Worm (Caenorhabditis elegans) whole organism, L2 larva: ENCODE data around the gene F08D12.7.
A peak's percentile ranks its signal among the peaks of the same experiment; 100 is the strongest.

Source experiments
- Y55F3AM.14 ChIP-seq: fragments of 200-800 bp; sonication (Bioruptor generic); optimal IDR thresholded peaks from 2 replicates; lab custom pipeline; 2018; ENCODE audit warnings: mild to moderate bottlenecking, missing genetic modification characterization, missing compliant biosample characterization
- ZK546.5 ChIP-seq: sonication (generic microtip); optimal IDR thresholded peaks from 2 replicates; lab custom pipeline; 2017; ENCODE audit warnings: missing biosample characterization, missing genetic modification characterization
- aly-2 ChIP-seq: fragments of 150-350 bp; optimal IDR thresholded peaks from 2 replicates; lab custom pipeline; 2014; ENCODE audit warnings: missing biosample characterization, missing genetic modification characterization
- ama-1 ChIP-seq: fragments of 150-350 bp; optimal IDR thresholded peaks from 2 replicates; lab custom pipeline; 2018; ENCODE audit warnings: inconsistent platforms
- blmp-1 ChIP-seq: sonication (generic microtip); optimal IDR thresholded peaks from 2 replicates; lab custom pipeline; 2017; ENCODE audit warnings: missing genetic modification characterization, mild to moderate bottlenecking, missing compliant biosample characterization, antibody characterized with exemption, moderate library complexity; ENCODE audit not compliant: insufficient read depth
- ceh-16 ChIP-seq: fragments of 150-350 bp; optimal IDR thresholded peaks from 2 replicates; lab custom pipeline; 2014; ENCODE audit warnings: missing biosample characterization, missing genetic modification characterization
- ceh-82 ChIP-seq: fragments of 150-350 bp; optimal IDR thresholded peaks from 2 replicates; lab custom pipeline; 2014; ENCODE audit warnings: missing biosample characterization, missing genetic modification characterization
- crh-2 ChIP-seq: sonication (generic microtip); optimal IDR thresholded peaks from 2 replicates; lab custom pipeline; 2017; ENCODE audit warnings: missing biosample characterization, missing genetic modification characterization
- dmd-4 ChIP-seq: sonication (generic microtip); optimal IDR thresholded peaks from 2 replicates; lab custom pipeline; 2017; ENCODE audit warnings: missing biosample characterization, missing genetic modification characterization
- egl-27 ChIP-seq: sonication (generic microtip); optimal IDR thresholded peaks from 3 replicates; lab custom pipeline; 2017; ENCODE audit warnings: missing biosample characterization, missing genetic modification reagents, missing genetic modification characterization
- fos-1 ChIP-seq: fragments of 150-350 bp; optimal IDR thresholded peaks from 2 replicates; lab custom pipeline; 2014; ENCODE audit warnings: missing biosample characterization, missing genetic modification characterization
- gmeb-1 ChIP-seq: fragments of 150-350 bp; optimal IDR thresholded peaks from 2 replicates; lab custom pipeline; 2014; ENCODE audit warnings: missing biosample characterization, missing genetic modification characterization
- lin-13 ChIP-seq: fragments of 150-350 bp; optimal IDR thresholded peaks from 2 replicates; lab custom pipeline; 2014; ENCODE audit warnings: missing biosample characterization, missing genetic modification reagents, missing genetic modification characterization
- lin-39 ChIP-seq: fragments of 150-350 bp; optimal IDR thresholded peaks from 2 replicates; lab custom pipeline; 2014; ENCODE audit warnings: missing biosample characterization, missing genetic modification reagents, missing genetic modification characterization
- lsy-2 ChIP-seq, 2 experiments: fragments of 150-350 bp in 1 of 2; sonication (generic microtip) in 1 of 2; optimal IDR thresholded peaks; 2 replicates each; lab custom pipeline; 2014 to 2017; ENCODE audit warnings: missing biosample characterization in 2 of 2, missing genetic modification characterization in 2 of 2
- mab-5 ChIP-seq: fragments of 150-350 bp; optimal IDR thresholded peaks from 2 replicates; lab custom pipeline; 2014; ENCODE audit warnings: missing biosample characterization, missing genetic modification characterization
- mbf-1 ChIP-seq: sonication (generic microtip); optimal IDR thresholded peaks from 2 replicates; lab custom pipeline; 2017; ENCODE audit warnings: missing biosample characterization, missing genetic modification characterization
- mdl-1 ChIP-seq, 2 experiments: fragments of 150-350 bp in 1 of 2; sonication (generic microtip) in 1 of 2; optimal IDR thresholded peaks; 2 replicates each; lab custom pipeline; 2017; ENCODE audit warnings: missing biosample characterization in 2 of 2, missing genetic modification characterization in 2 of 2
- nhr-10 ChIP-seq: sonication (generic microtip); optimal IDR thresholded peaks from 2 replicates; lab custom pipeline; 2017; ENCODE audit warnings: missing biosample characterization, missing genetic modification characterization
- nhr-11 ChIP-seq: fragments of 150-350 bp; optimal IDR thresholded peaks from 2 replicates; lab custom pipeline; 2014; ENCODE audit warnings: missing biosample characterization, missing genetic modification characterization
- nhr-12 ChIP-seq: fragments of 150-350 bp; optimal IDR thresholded peaks from 2 replicates; lab custom pipeline; 2014; ENCODE audit warnings: missing biosample characterization, missing genetic modification characterization
- nhr-129 ChIP-seq: fragments of 150-350 bp; optimal IDR thresholded peaks from 2 replicates; lab custom pipeline; 2014; ENCODE audit warnings: missing biosample characterization, missing genetic modification characterization
- nhr-21 ChIP-seq: fragments of 150-350 bp; optimal IDR thresholded peaks from 2 replicates; lab custom pipeline; 2014; ENCODE audit warnings: missing biosample characterization, missing genetic modification characterization
- nhr-237 ChIP-seq: fragments of 150-350 bp; optimal IDR thresholded peaks from 2 replicates; lab custom pipeline; 2014; ENCODE audit warnings: missing biosample characterization, missing genetic modification characterization
- nhr-25 ChIP-seq: fragments of 150-350 bp; sonication (generic microtip); optimal IDR thresholded peaks from 3 replicates; lab custom pipeline; 2014; ENCODE audit warnings: missing biosample characterization, missing genetic modification characterization
- nhr-77 ChIP-seq: fragments of 150-350 bp; optimal IDR thresholded peaks from 2 replicates; lab custom pipeline; 2014; ENCODE audit warnings: missing biosample characterization, missing genetic modification characterization
- sem-4 ChIP-seq: fragments of 150-350 bp; optimal IDR thresholded peaks from 2 replicates; lab custom pipeline; 2014; ENCODE audit warnings: missing biosample characterization, missing genetic modification reagents, missing genetic modification characterization
- skn-1 ChIP-seq: sonication (generic microtip); optimal IDR thresholded peaks from 2 replicates; lab custom pipeline; 2017; ENCODE audit warnings: missing biosample characterization, missing genetic modification characterization
- sma-9 ChIP-seq, 2 experiments: fragments of 150-350 bp in 1 of 2; sonication (generic microtip) in 1 of 2; optimal IDR thresholded peaks; 2 replicates each; lab custom pipeline; 2014 to 2016; ENCODE audit warnings: missing genetic modification characterization in 2 of 2, mild to moderate bottlenecking in 1 of 2, missing biosample characterization in 1 of 2, missing compliant biosample characterization in 1 of 2, missing genetic modification reagents in 1 of 2, moderate library complexity in 1 of 2
- snpc-4 ChIP-seq: fragments of 150-350 bp; optimal IDR thresholded peaks from 2 replicates; lab custom pipeline; 2014; ENCODE audit warnings: missing biosample characterization, missing genetic modification characterization
- unc-39 ChIP-seq: fragments of 150-350 bp; optimal IDR thresholded peaks from 2 replicates; lab custom pipeline; 2014; ENCODE audit warnings: missing biosample characterization, missing genetic modification characterization
- unc-55 ChIP-seq: fragments of 150-350 bp; sonication (generic microtip); optimal IDR thresholded peaks from 3 replicates; lab custom pipeline; 2014; ENCODE audit warnings: missing biosample characterization, missing genetic modification reagents, missing genetic modification characterization
- unc-62 ChIP-seq: fragments of 150-350 bp; optimal IDR thresholded peaks from 2 replicates; lab custom pipeline; 2014; ENCODE audit warnings: missing biosample characterization, missing genetic modification reagents, missing genetic modification characterization
- zag-1 ChIP-seq: fragments of 150-350 bp; optimal IDR thresholded peaks from 2 replicates; lab custom pipeline; 2014; ENCODE audit warnings: missing biosample characterization, missing genetic modification characterization
- ztf-1 ChIP-seq: fragments of 200-800 bp; sonication (Bioruptor generic); conservative IDR thresholded peaks from 2 replicates; pipeline ENCODE4 v1.3.6; 2022; ENCODE audit warnings: missing genetic modification characterization, missing compliant biosample characterization
- ztf-4 ChIP-seq: fragments of 150-350 bp; optimal IDR thresholded peaks from 2 replicates; lab custom pipeline; 2014; ENCODE audit warnings: missing biosample characterization, missing genetic modification characterization

The F08D12.7 gene

DNA sequence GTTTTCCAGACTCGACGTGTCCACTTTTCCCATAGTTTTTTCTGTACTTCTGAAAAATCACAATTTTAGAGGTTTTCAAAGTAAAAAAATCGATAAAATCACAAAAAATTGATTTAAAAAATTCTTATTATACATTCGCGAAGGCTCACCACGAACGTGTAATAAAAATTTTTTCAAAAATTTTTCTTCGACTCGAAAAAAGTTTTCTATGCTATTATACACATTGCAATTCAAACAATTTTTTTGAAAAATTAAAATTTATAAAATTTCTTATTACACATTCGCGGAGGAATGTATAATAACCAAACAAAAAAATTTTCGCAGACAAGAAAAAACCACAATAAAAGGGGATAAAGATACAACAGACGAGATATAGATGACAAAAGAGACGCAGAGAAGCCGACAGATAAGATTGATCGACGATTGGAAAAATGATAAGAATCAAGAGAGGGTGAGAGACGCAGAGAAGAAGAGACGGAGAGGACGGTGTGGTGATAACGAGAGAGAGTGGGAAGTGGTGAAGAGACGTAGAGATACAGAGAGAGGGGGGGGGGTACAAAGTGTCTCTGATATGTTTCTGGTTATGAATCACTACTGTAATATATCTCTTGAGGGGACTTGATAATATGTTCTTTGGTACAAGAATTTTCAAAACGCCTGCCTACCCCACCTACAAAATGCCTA is 31.8 kb upstream of the F08D12.7 start, which contains the start of gene nhr-119 (continued):
- TF ChIP-seq zag-1: no peak
- TF ChIP-seq unc-62 (GFP tag; lab: Kevin White, UChicago): peak; percentile 47
- peak; percentile 90 for TF ChIP-seq nhr-21 (tag; lab: Kevin White, UChicago)
- peak in 1 of 2 experiments; percentile 73 for TF ChIP-seq lsy-2 (tag; optimal IDR thresholded peaks at IDR 0.05; lab: Kevin White, UChicago)
- no peak for TF ChIP-seq dmd-4 (tag; lab: Kevin White, UChicago)
- peak; percentile 27 for TF ChIP-seq sem-4 (tag; lab: Kevin White, UChicago)
- no peak for TF ChIP-seq nhr-12
- peak; percentile 46 for TF ChIP-seq skn-1 (tag; lab: Kevin White, UChicago)
- no peak for TF ChIP-seq snpc-4

DNA sequence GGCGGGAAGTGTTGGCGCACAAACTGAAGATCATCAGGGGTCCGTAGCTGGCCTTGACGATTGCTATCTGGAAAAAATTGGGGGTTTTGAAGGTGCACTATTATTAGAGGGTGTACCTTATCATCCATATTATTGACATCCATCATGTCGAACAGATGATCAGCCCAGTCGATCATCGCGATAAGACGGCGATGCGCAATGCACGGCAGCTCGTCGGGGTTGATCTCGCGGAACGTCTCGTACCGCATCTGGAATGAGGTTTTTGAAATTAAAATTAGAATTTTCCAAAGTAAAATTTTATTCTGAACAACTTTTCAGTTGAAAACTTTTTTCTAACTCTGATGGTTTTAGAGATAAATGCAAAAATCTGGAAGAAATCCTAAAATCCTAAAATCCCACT is 29.0 kb upstream of the F08D12.7 start:
- TF ChIP-seq ceh-82 (tag; lab: Kevin White, UChicago) (no peak), nhr-21 (tag; lab: Kevin White, UChicago) (no peak), nhr-25 (tag; lab: Kevin White, UChicago) (no peak), fos-1 (tag; lab: Kevin White, UChicago) (no peak), nhr-10 (no peak), dmd-4 (tag; lab: Kevin White, UChicago) (no peak), crh-2 (no peak), unc-39 (tag; lab: Kevin White, UChicago) (no peak), egl-27 (tag; lab: Kevin White, UChicago) (no peak), ZK546.5 (tag; lab: Kevin White, UChicago) (no peak), mdl-1 (tag; optimal IDR thresholded peaks at IDR 0.05; lab: Kevin White, UChicago) (no peak), ztf-1 (GFP tag; lab: Robert Waterston, UW) (no peak), ama-1 (no peak), ztf-4 (tag; lab: Kevin White, UChicago) (no peak), Y55F3AM.14 (GFP tag; lab: Kevin White, UChicago) (no peak), nhr-77 (tag; lab: Kevin White, UChicago) (no peak)
- TF ChIP-seq, all 48 proteins: peak for 0

DNA sequence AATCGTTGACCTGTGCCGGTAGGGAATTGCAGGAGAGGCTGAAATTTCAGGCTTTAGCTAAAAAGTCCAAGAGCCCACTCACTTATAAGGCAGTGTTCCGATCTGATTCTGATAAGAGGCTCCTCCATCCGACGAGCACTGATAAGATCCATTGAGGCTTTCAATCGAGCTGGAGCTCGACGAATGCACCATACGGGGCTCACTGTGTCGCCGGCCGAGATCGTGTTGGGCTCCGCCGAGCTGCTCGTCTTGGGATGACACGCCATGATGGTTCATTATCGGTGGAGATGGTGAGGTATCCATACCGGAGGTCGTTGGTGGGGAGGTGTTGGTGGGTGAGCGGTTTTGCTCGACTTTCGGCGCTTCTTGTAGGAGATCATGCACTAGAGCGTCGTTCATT is 27.5 kb upstream of the F08D12.7 start:
- no peak for TF ChIP-seq sma-9 (GFP tag; optimal IDR thresholded peaks at IDR 0.05; lab: Kevin White, UChicago)
- no peak for TF ChIP-seq sma-9 (tag; optimal IDR thresholded peaks at IDR 0.05; lab: Kevin White, UChicago)
- TF ChIP-seq ceh-16: no peak
- TF ChIP-seq nhr-21 (tag; lab: Kevin White, UChicago): no peak
- no peak for TF ChIP-seq ceh-82 (tag; lab: Kevin White, UChicago)
- no peak for TF ChIP-seq ztf-4 (tag; lab: Kevin White, UChicago)
- no peak for TF ChIP-seq mbf-1 (tag; lab: Kevin White, UChicago)
- TF ChIP-seq nhr-237 (tag; lab: Kevin White, UChicago): no peak
- no peak for TF ChIP-seq mdl-1 (tag; optimal IDR thresholded peaks at IDR 0.05; lab: Kevin White, UChicago)
- no peak for TF ChIP-seq nhr-129 (tag; lab: Kevin White, UChicago)
- TF ChIP-seq ztf-1 (GFP tag; lab: Robert Waterston, UW): no peak
- TF ChIP-seq nhr-10: no peak
- TF ChIP-seq nhr-11 (tag; lab: Kevin White, UChicago): no peak
- TF ChIP-seq egl-27 (tag; lab: Kevin White, UChicago): no peak
- TF ChIP-seq lin-13 (GFP tag; lab: Kevin White, UChicago): no peak
- no peak for TF ChIP-seq gmeb-1 (tag; lab: Kevin White, UChicago)
- no peak for TF ChIP-seq aly-2 (tag; lab: Kevin White, UChicago)
- no peak for TF ChIP-seq unc-55 (GFP tag; lab: Kevin White, UChicago)
- TF ChIP-seq zag-1: no peak
- no peak for TF ChIP-seq lin-39 (tag; lab: Kevin White, UChicago)
- no peak for TF ChIP-seq mab-5

DNA sequence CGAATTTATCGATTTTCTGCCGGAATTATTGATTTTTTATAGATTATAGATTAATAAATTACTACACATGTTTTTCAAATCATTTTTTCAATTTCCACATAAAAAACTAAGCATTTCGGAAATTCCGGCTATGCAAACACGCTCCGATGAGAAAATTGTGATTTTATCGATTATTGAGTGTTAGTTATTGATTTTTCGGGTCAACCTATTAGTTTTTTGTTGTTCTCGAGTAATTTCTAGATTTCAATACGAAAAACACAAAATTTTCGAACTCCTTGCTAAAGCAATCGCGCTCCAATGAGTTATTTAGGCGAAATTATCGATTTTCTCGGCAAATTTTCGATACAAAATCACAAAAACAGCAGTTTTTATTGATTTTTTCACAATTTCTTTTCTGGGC is 26.5 kb upstream of the F08D12.7 start:
- no peak for TF ChIP-seq ama-1
- TF ChIP-seq snpc-4: no peak
- TF ChIP-seq skn-1 (tag; lab: Kevin White, UChicago): no peak
- TF ChIP-seq egl-27 (tag; lab: Kevin White, UChicago): no peak
- TF ChIP-seq crh-2: no peak
- TF ChIP-seq sma-9 (GFP tag; optimal IDR thresholded peaks at IDR 0.05; lab: Kevin White, UChicago): no peak
- TF ChIP-seq sma-9 (tag; optimal IDR thresholded peaks at IDR 0.05; lab: Kevin White, UChicago): no peak
- no peak for TF ChIP-seq lin-13 (GFP tag; lab: Kevin White, UChicago)
- no peak for TF ChIP-seq nhr-25 (tag; lab: Kevin White, UChicago)
- TF ChIP-seq blmp-1 (tag; lab: Kevin White, UChicago): no peak
- no peak for TF ChIP-seq zag-1
- no peak for TF ChIP-seq ceh-82 (tag; lab: Kevin White, UChicago)
- no peak for TF ChIP-seq mdl-1 (tag; optimal IDR thresholded peaks at IDR 0.05; lab: Kevin White, UChicago)
- no peak for TF ChIP-seq unc-39 (tag; lab: Kevin White, UChicago)
- no peak for TF ChIP-seq ztf-1 (GFP tag; lab: Robert Waterston, UW)
- TF ChIP-seq sem-4 (tag; lab: Kevin White, UChicago): no peak
- no peak for TF ChIP-seq mab-5
- TF ChIP-seq, all 48 proteins: peak for 0
